Worm (Caenorhabditis elegans) whole organism, L4/young adult: Measurements from ENCODE around the gene mec-17.

Experiments used
- W03F9.2 ChIP-seq: fragments of 150-350 bp; optimal IDR thresholded peaks from 2 replicates; lab custom pipeline; 2014; ENCODE audit warnings: missing biosample characterization, missing genetic modification characterization
- dao-5 ChIP-seq: sonication (generic microtip); optimal IDR thresholded peaks from 2 replicates; lab custom pipeline; 2016; ENCODE audit warnings: missing genotype, missing genetic modification characterization, moderate library complexity, missing compliant biosample characterization
- him-1 ChIP-seq: sonication (generic microtip); optimal IDR thresholded peaks from 2 replicates; lab custom pipeline; 2016; ENCODE audit warnings: missing genotype, missing genetic modification reagents, missing genetic modification characterization, missing compliant biosample characterization

ce11 chrIV:8009374-8009773 lies 22.4 kb upstream of the mec-17 start:
- TF ChIP-seq dao-5 (tag; lab: Kevin White, UChicago), result no peak
- no peak for TF ChIP-seq him-1 (tag; lab: Kevin White, UChicago)
- no peak for TF ChIP-seq W03F9.2
